Fruit fly (Drosophila melanogaster): ENCODE results near the gene Sap47.

The Sap47 gene

dm6 chr3R:15972979-15973486 is 38.1 kb downstream of the Sap47 start, which contains the start of gene Hel89B (continued):
- TF ChIP-seq sens-2 (GFP tag; IDR thresholded peaks at IDR 0.05), result no peak
- TF ChIP-seq kay (GFP tag; optimal IDR thresholded peaks at IDR 0.05), result peak; percentile 22
- TF ChIP-seq H15 (GFP tag; IDR thresholded peaks at IDR 0.05), result no peak
- no peak for TF ChIP-seq Sox100B (GFP tag; optimal IDR thresholded peaks at IDR 0.05)
- TF ChIP-seq HmgD (GFP tag; optimal IDR thresholded peaks at IDR 0.05), result no peak
- TF ChIP-seq CG16779 (GFP tag; IDR thresholded peaks at IDR 0.05), result no peak

DNA sequence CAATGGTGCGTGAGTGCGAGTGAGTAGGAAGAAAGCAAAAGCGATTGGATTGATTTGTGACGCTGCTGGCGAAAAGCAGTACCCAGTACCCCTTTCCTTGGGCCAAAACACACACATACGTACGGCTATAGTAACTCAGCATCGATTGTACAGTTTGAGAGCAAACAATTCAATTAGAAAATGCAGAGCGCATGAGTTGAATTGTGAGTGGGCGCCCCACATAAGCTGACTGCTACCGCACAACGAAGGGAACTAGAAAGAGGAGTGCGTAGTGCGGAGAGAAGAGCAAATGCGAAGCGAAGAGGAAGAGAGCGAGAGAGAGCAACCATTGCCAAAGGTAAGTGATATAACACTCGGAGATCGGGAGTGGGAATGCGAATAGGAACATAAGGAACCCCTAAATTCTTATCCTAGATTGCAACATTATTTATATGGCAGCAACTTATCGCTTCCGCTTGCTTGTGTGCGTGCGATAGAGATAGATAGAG is 38.6 kb downstream of the Sap47 start:
- TF ChIP-seq CG15479 (GFP tag; optimal IDR thresholded peaks at IDR 0.05) (peak; percentile 87), CG2712 (tag; optimal IDR thresholded peaks at IDR 0.05) (peak; percentile 18), CG32767 (GFP tag; IDR thresholded peaks at IDR 0.05) (no peak), tll (GFP tag; optimal IDR thresholded peaks at IDR 0.05) (peak in 1 of 2 experiments; percentile 37), slp2 (GFP tag; optimal IDR thresholded peaks at IDR 0.05) (peak; percentile 17), sqz (GFP tag; optimal IDR thresholded peaks at IDR 0.05) (peak; percentile 10), CG11504 (tag; optimal IDR thresholded peaks at IDR 0.05) (peak; percentile 41), Hey (tag; optimal IDR thresholded peaks at IDR 0.05) (peak; percentile 29), br (optimal IDR thresholded peaks at IDR 0.05) (no peak), CG6654 (GFP tag; optimal IDR thresholded peaks at IDR 0.05) (peak; percentile 96), CG31388 (GFP tag; optimal IDR thresholded peaks at IDR 0.05) (no peak), CG15269 (tag; optimal IDR thresholded peaks at IDR 0.05) (no peak), trh (GFP tag; optimal IDR thresholded peaks at IDR 0.05) (no peak), CG8924 (tag; optimal IDR thresholded peaks at IDR 0.05) (peak; percentile 35), CG13287 (GFP tag; IDR thresholded peaks at IDR 0.05; ENCODE audit: partially characterized antibody) (no peak), nom (GFP tag; optimal IDR thresholded peaks at IDR 0.05) (peak; percentile 47), dmrt99B (tag; optimal IDR thresholded peaks at IDR 0.05) (no peak), CG12104 (GFP tag; optimal IDR thresholded peaks at IDR 0.05) (no peak), CG12071 (GFP tag; optimal IDR thresholded peaks at IDR 0.05) (peak; percentile 30), Dip3 (GFP tag; optimal IDR thresholded peaks at IDR 0.05) (peak; percentile 69), exex (tag; optimal IDR thresholded peaks at IDR 0.05) (peak; percentile 71), CG18619 (GFP tag; optimal IDR thresholded peaks at IDR 0.05) (no peak), CG10366 (GFP tag; IDR thresholded peaks at IDR 0.05) (no peak), ase (GFP tag; IDR thresholded peaks at IDR 0.05) (no peak), dysf (GFP tag; IDR thresholded peaks at IDR 0.05) (no peak), CG4617 (GFP tag; optimal IDR thresholded peaks at IDR 0.05; ENCODE audit: borderline replicate concordance) (peak; percentile 98), disco-r (GFP tag; optimal IDR thresholded peaks at IDR 0.05) (peak; percentile 25), pzg (GFP tag; optimal IDR thresholded peaks at IDR 0.05) (peak; percentile 21), luna (GFP tag; optimal IDR thresholded peaks at IDR 0.05) (peak; percentile 10), psq (GFP tag; optimal IDR thresholded peaks at IDR 0.05) (peak; percentile 100), yki (optimal IDR thresholded peaks at IDR 0.05) (peak; percentile 84), Oli (tag; optimal IDR thresholded peaks at IDR 0.05) (no peak), Deaf1 (tag; optimal IDR thresholded peaks at IDR 0.05) (peak; percentile 28), CG10543 (GFP tag; optimal IDR thresholded peaks at IDR 0.05) (peak; percentile 69), B-H2 (GFP tag; optimal IDR thresholded peaks at IDR 0.05) (peak; percentile 2), CG13894 (tag; optimal IDR thresholded peaks at IDR 0.05) (peak; percentile 74), zfh1 (GFP tag; IDR thresholded peaks at IDR 0.05) (no peak), MESR4 (GFP tag; optimal IDR thresholded peaks at IDR 0.05) (peak; percentile 76), Kr (GFP tag; optimal IDR thresholded peaks at IDR 0.05) (peak; percentile 19), ATbp (GFP tag; optimal IDR thresholded peaks at IDR 0.05) (peak; percentile 11), chn (GFP tag; optimal IDR thresholded peaks at IDR 0.05) (no peak), dan (GFP tag; IDR thresholded peaks at IDR 0.05) (no peak), Max (GFP tag; optimal IDR thresholded peaks at IDR 0.05) (peak; percentile 43)

Measured in whole organism, embryonic.